Fruit fly (Drosophila melanogaster) whole organism, embryonic: ENCODE results near the gene CG34327.

Source experiments
- Abd-B ChIP-seq: fragments of 200-800 bp; sonication (Bioruptor generic); optimal IDR thresholded peaks from 2 replicates; lab custom pipeline; 2018; ENCODE audit warnings: missing biosample characterization, mild to moderate bottlenecking, missing genetic modification characterization, moderate library complexity
- Ada2b ChIP-seq: fragments of 200-800 bp; sonication (Bioruptor generic); IDR thresholded peaks from 2 replicates; pipeline ENCODE4 v1.3.6; 2022; ENCODE audit warnings: missing biosample characterization, missing genetic modification characterization
- BEAF-32 ChIP-seq: fragments of 200-800 bp; sonication (Bioruptor generic); optimal IDR thresholded peaks from 3 replicates; lab custom pipeline; 2017; ENCODE audit warnings: missing biosample characterization, missing genetic modification characterization, mild to moderate bottlenecking, moderate library complexity, missing genetic modification reagents
- Blimp-1 ChIP-seq: fragments of 200-800 bp; sonication (Bioruptor generic); optimal IDR thresholded peaks from 3 replicates; lab custom pipeline; 2018; ENCODE audit warnings: missing biosample characterization, missing genetic modification characterization, mild to moderate bottlenecking, moderate library complexity, missing genetic modification reagents
- BtbVII ChIP-seq: fragments of 200-800 bp; sonication (Bioruptor generic); optimal IDR thresholded peaks from 3 replicates; lab custom pipeline; 2017; ENCODE audit warnings: missing biosample characterization, mild to moderate bottlenecking, missing genetic modification characterization
- CG10959 ChIP-seq: fragments of 200-800 bp; sonication (Bioruptor generic); IDR thresholded peaks from 2 replicates; pipeline ENCODE4 v1.3.6; 2022; ENCODE audit warnings: missing biosample characterization, missing genetic modification characterization
- CG11247 ChIP-seq: fragments of 200-800 bp; sonication (Bioruptor generic); IDR thresholded peaks from 2 replicates; pipeline ENCODE4 v1.3.6; 2022; ENCODE audit warnings: missing biosample characterization, missing genetic modification characterization
- CG12942 ChIP-seq: fragments of 200-800 bp; sonication (Bioruptor generic); optimal IDR thresholded peaks from 3 replicates; lab custom pipeline; 2016; ENCODE audit warnings: missing biosample characterization, missing genetic modification characterization
- CG15514 ChIP-seq: fragments of 200-800 bp; sonication (Bioruptor generic); optimal IDR thresholded peaks from 3 replicates; lab custom pipeline; 2017; ENCODE audit warnings: missing biosample characterization, missing genetic modification characterization, mild to moderate bottlenecking, moderate library complexity, missing genetic modification reagents
- CG16863 ChIP-seq: fragments of 200-800 bp; sonication (Bioruptor generic); optimal IDR thresholded peaks from 3 replicates; lab custom pipeline; 2016; ENCODE audit warnings: missing biosample characterization, missing genetic modification characterization
- CG17802 ChIP-seq: fragments of 200-800 bp; sonication (Bioruptor generic); optimal IDR thresholded peaks from 2 replicates; lab custom pipeline; 2018; ENCODE audit warnings: missing biosample characterization, mild to moderate bottlenecking, missing genetic modification characterization, moderate library complexity
- CG18599 ChIP-seq: fragments of 200-800 bp; sonication (Bioruptor generic); optimal IDR thresholded peaks from 3 replicates; lab custom pipeline; 2017; ENCODE audit warnings: missing biosample characterization, missing genetic modification characterization, mild to moderate bottlenecking, moderate library complexity, missing genetic modification reagents
- CG2712 ChIP-seq: fragments of 200-800 bp; optimal IDR thresholded peaks from 3 replicates; lab custom pipeline; 2019; ENCODE audit warnings: missing biosample characterization, mild to moderate bottlenecking, missing genetic modification characterization, moderate library complexity
- CG30431 ChIP-seq: fragments of 200-800 bp; sonication (Bioruptor generic); optimal IDR thresholded peaks from 2 replicates; lab custom pipeline; 2017; ENCODE audit warnings: missing biosample characterization, missing genetic modification characterization
- CG3065 ChIP-seq: fragments of 200-800 bp; sonication (Bioruptor generic); optimal IDR thresholded peaks from 2 replicates; lab custom pipeline; 2016; ENCODE audit warnings: missing biosample characterization, missing genetic modification characterization
- CG4282 ChIP-seq: fragments of 200-800 bp; sonication (Bioruptor generic); optimal IDR thresholded peaks from 2 replicates; lab custom pipeline; 2016; ENCODE audit warnings: missing biosample characterization, missing genetic modification characterization
- CG4617 ChIP-seq: fragments of 200-800 bp; sonication (Bioruptor generic); optimal IDR thresholded peaks from 3 replicates; lab custom pipeline; 2016; ENCODE audit warnings: missing biosample characterization, missing genetic modification characterization, borderline replicate concordance
- CG6689 ChIP-seq: fragments of 200-800 bp; sonication (Bioruptor generic); IDR thresholded peaks from 2 replicates; pipeline ENCODE4 v1.3.6; 2022; ENCODE audit warnings: missing biosample characterization, missing genetic modification characterization
- CG7839 ChIP-seq: fragments of 200-800 bp; sonication (Bioruptor generic); optimal IDR thresholded peaks from 3 replicates; lab custom pipeline; 2018; ENCODE audit warnings: missing biosample characterization, mild to moderate bottlenecking, missing genetic modification characterization, moderate library complexity
- CG7963 ChIP-seq: fragments of 200-800 bp; sonication (Bioruptor generic); IDR thresholded peaks from 3 replicates; pipeline ENCODE4 v1.3.6; 2022; ENCODE audit warnings: missing biosample characterization, missing genetic modification characterization; ENCODE audit not compliant: partially characterized antibody
- CG8388 ChIP-seq: fragments of 200-800 bp; sonication (Bioruptor generic); optimal IDR thresholded peaks from 2 replicates; lab custom pipeline; 2019; ENCODE audit warnings: missing biosample characterization, mild to moderate bottlenecking, missing genetic modification characterization, moderate library complexity
- CG9932 ChIP-seq: fragments of 200-800 bp; sonication (Bioruptor generic); IDR thresholded peaks from 2 replicates; pipeline ENCODE4 v1.3.6; 2022; ENCODE audit warnings: missing biosample characterization, missing genetic modification characterization
- CoRest ChIP-seq: fragments of 200-800 bp; sonication (Bioruptor generic); optimal IDR thresholded peaks from 3 replicates; lab custom pipeline; 2018; ENCODE audit warnings: missing biosample characterization, mild to moderate bottlenecking, missing genetic modification characterization, moderate library complexity
- Drgx ChIP-seq: fragments of 200-800 bp; sonication (Bioruptor generic); IDR thresholded peaks from 2 replicates; pipeline ENCODE4 v1.3.6; 2022; ENCODE audit warnings: missing biosample characterization, missing genetic modification characterization
- HLHmδ ChIP-seq: fragments of 200-800 bp; sonication (Bioruptor generic); optimal IDR thresholded peaks from 2 replicates; lab custom pipeline; 2018; ENCODE audit warnings: missing biosample characterization, mild to moderate bottlenecking, missing genetic modification characterization, moderate library complexity
- Hey ChIP-seq: fragments of 200-800 bp; sonication (Bioruptor generic); optimal IDR thresholded peaks from 3 replicates; lab custom pipeline; 2018; ENCODE audit warnings: missing biosample characterization, mild to moderate bottlenecking, missing genetic modification characterization
- HmgZ ChIP-seq: fragments of 200-800 bp; sonication (Bioruptor generic); optimal IDR thresholded peaks from 2 replicates; lab custom pipeline; 2018; ENCODE audit warnings: missing biosample characterization, mild to moderate bottlenecking, missing genetic modification characterization
- Kr ChIP-seq: fragments of 200-800 bp; sonication (Bioruptor generic); optimal IDR thresholded peaks from 2 replicates; lab custom pipeline; 2017; ENCODE audit warnings: missing biosample characterization, mild to moderate bottlenecking, missing genetic modification characterization
- Mad ChIP-seq: fragments of 200-800 bp; sonication (Bioruptor generic); optimal IDR thresholded peaks from 2 replicates; lab custom pipeline; 2016; ENCODE audit warnings: missing biosample characterization, missing genetic modification characterization
- Oli ChIP-seq: fragments of 200-800 bp; sonication (Bioruptor generic); optimal IDR thresholded peaks from 2 replicates; lab custom pipeline; 2018; ENCODE audit warnings: missing biosample characterization, mild to moderate bottlenecking, missing genetic modification characterization, moderate library complexity
- Opbp ChIP-seq: fragments of 200-800 bp; sonication (Bioruptor generic); IDR thresholded peaks from 3 replicates; pipeline ENCODE4 v1.3.6; 2022; ENCODE audit warnings: missing biosample characterization, missing genetic modification characterization; ENCODE audit not compliant: partially characterized antibody
- Ravus ChIP-seq: fragments of 200-800 bp; sonication (Bioruptor generic); IDR thresholded peaks from 2 replicates; pipeline ENCODE4 v1.3.6; 2022; ENCODE audit warnings: missing biosample characterization, missing genetic modification characterization
- bowl ChIP-seq: fragments of 200-800 bp; sonication (Bioruptor generic); IDR thresholded peaks from 2 replicates; pipeline ENCODE4 v1.3.6; 2022; ENCODE audit warnings: missing biosample characterization, missing genetic modification characterization
- btn ChIP-seq: fragments of 200-800 bp; sonication (Bioruptor generic); optimal IDR thresholded peaks from 2 replicates; lab custom pipeline; 2016; ENCODE audit warnings: missing biosample characterization, missing genetic modification characterization
- dati ChIP-seq: fragments of 200-800 bp; sonication (Bioruptor generic); IDR thresholded peaks from 2 replicates; pipeline ENCODE4 v1.3.6; 2022; ENCODE audit warnings: missing biosample characterization, missing genetic modification characterization
- dmrt11E ChIP-seq: fragments of 200-800 bp; sonication (Bioruptor generic); optimal IDR thresholded peaks from 3 replicates; lab custom pipeline; 2018; ENCODE audit warnings: missing biosample characterization, mild to moderate bottlenecking, missing genetic modification characterization, moderate library complexity
- grau ChIP-seq: fragments of 200-800 bp; optimal IDR thresholded peaks from 3 replicates; lab custom pipeline; 2019; ENCODE audit warnings: missing biosample characterization, mild to moderate bottlenecking, missing genetic modification characterization, moderate library complexity
- hb ChIP-seq: fragments of 200-800 bp; sonication (Bioruptor generic); IDR thresholded peaks from 3 replicates; pipeline ENCODE4 v1.3.6; 2022; ENCODE audit warnings: missing biosample characterization, missing genetic modification characterization; ENCODE audit not compliant: partially characterized antibody
- hkb ChIP-seq, 2 experiments: fragments of 200-800 bp in 1 of 2; fragments of >200 bp in 1 of 2; sonication (Bioruptor generic) in 1 of 2; IDR thresholded peaks in 1 of 2; optimal IDR thresholded peaks in 1 of 2; 2 replicates each; pipeline versions ENCODE4 v1.3.6 to Lab custom; 2017 to 2022; ENCODE audit warnings: missing biosample characterization in 1 of 2, missing genetic modification characterization in 1 of 2
- ind ChIP-seq: fragments of 200-800 bp; sonication (Bioruptor generic); optimal IDR thresholded peaks from 3 replicates; lab custom pipeline; 2016; ENCODE audit warnings: missing biosample characterization, missing genetic modification characterization
- lilli ChIP-seq: fragments of 200-800 bp; sonication (Bioruptor generic); optimal IDR thresholded peaks from 3 replicates; lab custom pipeline; 2016; ENCODE audit warnings: missing biosample characterization, missing genetic modification characterization
- lmd ChIP-seq: fragments of 200-800 bp; sonication (Bioruptor generic); IDR thresholded peaks from 2 replicates; pipeline ENCODE4 v1.3.6; 2022; ENCODE audit warnings: missing biosample characterization, missing genetic modification characterization
- nerfin-1 ChIP-seq: fragments of 200-800 bp; sonication (Bioruptor generic); optimal IDR thresholded peaks from 3 replicates; lab custom pipeline; 2019; ENCODE audit warnings: missing biosample characterization, mild to moderate bottlenecking, missing genetic modification characterization, moderate library complexity
- pho ChIP-seq: fragments of 200-800 bp; sonication (Bioruptor generic); optimal IDR thresholded peaks from 2 replicates; lab custom pipeline; 2016; ENCODE audit warnings: missing biosample characterization, missing genetic modification characterization
- prd ChIP-seq, 3 experiments: fragments of >200 bp in 2 of 3; fragments of 200-800 bp in 1 of 3; sonication (Bioruptor generic) in 1 of 3; optimal IDR thresholded peaks in 2 of 3; IDR thresholded peaks in 1 of 3; 2 replicates in 2 of 3; 3 replicates in 1 of 3; pipeline versions ENCODE4 v1.3.6 to Lab custom; 2017 to 2022; ENCODE audit warnings: missing biosample characterization in 1 of 3, missing genetic modification characterization in 1 of 3
- ro ChIP-seq: fragments of 200-800 bp; sonication (Bioruptor generic); IDR thresholded peaks from 2 replicates; pipeline ENCODE4 v1.3.6; 2022; ENCODE audit warnings: missing biosample characterization, missing genetic modification characterization
- tap ChIP-seq: fragments of 200-800 bp; optimal IDR thresholded peaks from 3 replicates; lab custom pipeline; 2019; ENCODE audit warnings: missing biosample characterization, mild to moderate bottlenecking, missing genetic modification characterization, moderate library complexity
- tgo ChIP-seq: fragments of 200-800 bp; sonication (Bioruptor generic); IDR thresholded peaks from 3 replicates; pipeline ENCODE4 v1.3.6; 2022; ENCODE audit warnings: missing biosample characterization, missing genetic modification characterization
- zen2 ChIP-seq: fragments of 200-800 bp; sonication (Bioruptor generic); IDR thresholded peaks from 3 replicates; pipeline ENCODE4 v1.3.6; 2022; ENCODE audit warnings: missing biosample characterization, missing genetic modification characterization; ENCODE audit not compliant: partially characterized antibody

The CG34327 gene

DNA sequence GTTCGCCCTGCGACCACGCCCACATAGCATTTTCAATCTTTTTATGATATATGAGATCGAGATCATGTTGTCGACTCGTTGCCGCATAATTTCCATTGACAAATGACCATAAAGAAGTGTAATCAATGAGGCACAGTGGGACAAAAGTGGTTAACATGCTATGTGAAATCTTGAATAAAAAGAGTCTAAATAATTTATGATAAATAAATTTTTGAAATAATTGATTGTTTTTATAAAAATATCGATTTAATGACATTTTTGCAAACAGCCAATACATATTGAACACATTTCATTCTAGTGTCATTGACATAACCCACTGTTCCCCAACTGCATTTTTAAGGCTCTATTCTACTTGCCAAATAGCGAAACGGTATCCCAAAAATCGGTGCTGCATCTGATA, 36.1 kb downstream of the CG34327 start (continued):
- no peak for TF ChIP-seq Ravus (GFP tag; lab: Robert Waterston, UW)
- no peak for TF ChIP-seq CG3065 (GFP tag; lab: Kevin White, UChicago)
- TF ChIP-seq CG16863, result no peak
- TF ChIP-seq HLHmδ (GFP tag; lab: Kevin White, UChicago), result no peak
- peak; percentile 54 for TF ChIP-seq Oli (tag; lab: Kevin White, UChicago)
- no peak for TF ChIP-seq lilli (GFP tag; lab: Kevin White, UChicago)
- TF ChIP-seq grau (tag; lab: Kevin White, UChicago), result peak; percentile 15
- TF ChIP-seq Drgx (GFP tag; lab: Robert Waterston, UW), result peak; percentile 54
- no peak for TF ChIP-seq pho (GFP tag; lab: Kevin White, UChicago)
- TF ChIP-seq hb (GFP tag; lab: Robert Waterston, UW), result no peak
- TF ChIP-seq CG4282 (GFP tag; lab: Kevin White, UChicago), result no peak
- peak; percentile 37; the same call in 1 of the 2 replicates for TF ChIP-seq CG6689 (GFP tag; lab: Robert Waterston, UW)
- TF ChIP-seq Kr, result no peak
- no peak for TF ChIP-seq BtbVII (GFP tag; lab: Kevin White, UChicago)
- TF ChIP-seq nerfin-1, result no peak
- TF ChIP-seq CG7963, result no peak
- TF ChIP-seq lmd (GFP tag; lab: Robert Waterston, UW), result 0 out of 2 replicates have a peak, but pooled peaks have one; percentile 20
- peak; percentile 31 for TF ChIP-seq Blimp-1
- peak; percentile 20 for TF ChIP-seq CoRest (tag; lab: Kevin White, UChicago)
- 0 out of 3 replicates have a peak, but pooled peaks have one; percentile 29 for TF ChIP-seq tgo
- TF ChIP-seq CG17802 (tag; lab: Kevin White, UChicago), result no peak
- no peak for TF ChIP-seq HmgZ (tag; lab: Kevin White, UChicago)
- TF ChIP-seq Opbp (GFP tag; lab: Robert Waterston, UW), result no peak
- TF ChIP-seq CG18599 (GFP tag; lab: Kevin White, UChicago), result no peak
- TF ChIP-seq CG9932 (GFP tag; lab: Robert Waterston, UW), result no peak
- TF ChIP-seq ro (GFP tag; lab: Robert Waterston, UW), result no peak
- TF ChIP-seq CG2712 (tag; lab: Kevin White, UChicago), result peak; percentile 38
- TF ChIP-seq prd (optimal IDR thresholded peaks at IDR 0.05; lab: Kevin White, UChicago), result no peak
- TF ChIP-seq prd (GFP tag; IDR thresholded peaks at IDR 0.05; lab: Robert Waterston, UW), result peak; percentile 39; the same call in 1 of the 3 replicates
- no peak for TF ChIP-seq CG4617 (GFP tag; lab: Kevin White, UChicago)
- no peak for TF ChIP-seq tap (tag; lab: Kevin White, UChicago)
- no peak for TF ChIP-seq dmrt11E (tag; lab: Kevin White, UChicago)
- TF ChIP-seq btn (GFP tag; lab: Kevin White, UChicago), result no peak
- TF ChIP-seq CG30431, result no peak
- peak; percentile 6 for TF ChIP-seq ind (GFP tag; lab: Kevin White, UChicago)
- no peak for TF ChIP-seq hkb (optimal IDR thresholded peaks at IDR 0.05; lab: Kevin White, UChicago)
- peak; percentile 61 for TF ChIP-seq hkb (GFP tag; IDR thresholded peaks at IDR 0.05; lab: Robert Waterston, UW)
- TF ChIP-seq Mad (GFP tag; lab: Kevin White, UChicago), result no peak
- TF ChIP-seq zen2, result no peak
- TF ChIP-seq dati (GFP tag; lab: Robert Waterston, UW), result no peak
- TF ChIP-seq BEAF-32 (GFP tag; lab: Kevin White, UChicago), result no peak
- TF ChIP-seq Ada2b, result 0 out of 2 replicates have a peak, but pooled peaks have one; percentile 14
- no peak for TF ChIP-seq CG15514
- TF ChIP-seq bowl, result no peak
- no peak for TF ChIP-seq CG12942 (GFP tag; lab: Kevin White, UChicago)
- TF ChIP-seq Abd-B (GFP tag; lab: Kevin White, UChicago), result no peak
- peak; percentile 22 for TF ChIP-seq CG7839
- no peak for TF ChIP-seq CG10959 (GFP tag; lab: Robert Waterston, UW)
- TF ChIP-seq CG11247 (GFP tag; lab: Robert Waterston, UW), result no peak
- TF ChIP-seq Hey (tag; lab: Kevin White, UChicago), result no peak
- peak; percentile 11 for TF ChIP-seq CG8388 (GFP tag; lab: Kevin White, UChicago)
